Worm (Caenorhabditis elegans) whole organism, young adult: ENCODE results near the gene best-7.

ENCODE experiments used
- Y53F4B.3 ChIP-seq: fragments of 200-800 bp; sonication (Bioruptor generic); IDR thresholded peaks from 2 replicates; pipeline ENCODE4 v1.3.6; 2022; ENCODE audit warnings: missing genetic modification reagents, missing genetic modification characterization, missing compliant biosample characterization
- Y53G8AR.9 ChIP-seq: fragments of 200-800 bp; sonication (Bioruptor generic); conservative IDR thresholded peaks from 2 replicates; pipeline ENCODE4 v1.3.6; 2022; ENCODE audit warnings: missing genetic modification reagents, missing genetic modification characterization, missing compliant biosample characterization
- chd-7 ChIP-seq: sonication (generic microtip); optimal IDR thresholded peaks from 2 replicates; lab custom pipeline; 2016; ENCODE audit warnings: mild to moderate bottlenecking, missing genetic modification characterization, moderate library complexity, missing compliant biosample characterization
- gei-17 ChIP-seq: fragments of 200-800 bp; sonication (Bioruptor generic); optimal IDR thresholded peaks from 2 replicates; lab custom pipeline; 2018; ENCODE audit warnings: mild to moderate bottlenecking, missing genetic modification characterization, missing compliant biosample characterization
- madf-8 ChIP-seq: fragments of 200-800 bp; sonication (Bioruptor generic); conservative IDR thresholded peaks from 2 replicates; pipeline ENCODE4 v1.3.6; 2022; ENCODE audit warnings: missing genetic modification reagents, missing genetic modification characterization, missing compliant biosample characterization
- mcd-1 ChIP-seq: fragments of 200-800 bp; sonication (Bioruptor generic); IDR thresholded peaks from 2 replicates; pipeline ENCODE4 v1.3.6; 2022; ENCODE audit warnings: missing genetic modification reagents, missing genetic modification characterization, missing compliant biosample characterization
- pbrm-1 ChIP-seq: fragments of 200-800 bp; sonication (Bioruptor generic); IDR thresholded peaks from 2 replicates; pipeline ENCODE4 v1.3.6; 2022; ENCODE audit warnings: missing genetic modification reagents, missing genetic modification characterization, missing compliant biosample characterization

- TF ChIP-seq pbrm-1 (GFP tag; lab: Robert Waterston, UW) (no peak), gei-17 (GFP tag; lab: Kevin White, UChicago) (no peak), madf-8 (GFP tag; lab: Robert Waterston, UW) (no peak), Y53F4B.3 (GFP tag; lab: Robert Waterston, UW) (no peak), mcd-1 (GFP tag; lab: Robert Waterston, UW) (no peak), Y53G8AR.9 (GFP tag; lab: Robert Waterston, UW) (no peak), chd-7 (tag; lab: Kevin White, UChicago) (no peak)
Measured at ce11 chrIV:11260544-11261227, 30.6 kb upstream of the best-7 start, which contains the start of gene C05C12.5.
